Fruit fly (Drosophila melanogaster): ENCODE data around the gene Csas.
A peak's percentile ranks its signal among the peaks of the same experiment; 100 is the strongest.

The Csas gene

DNA sequence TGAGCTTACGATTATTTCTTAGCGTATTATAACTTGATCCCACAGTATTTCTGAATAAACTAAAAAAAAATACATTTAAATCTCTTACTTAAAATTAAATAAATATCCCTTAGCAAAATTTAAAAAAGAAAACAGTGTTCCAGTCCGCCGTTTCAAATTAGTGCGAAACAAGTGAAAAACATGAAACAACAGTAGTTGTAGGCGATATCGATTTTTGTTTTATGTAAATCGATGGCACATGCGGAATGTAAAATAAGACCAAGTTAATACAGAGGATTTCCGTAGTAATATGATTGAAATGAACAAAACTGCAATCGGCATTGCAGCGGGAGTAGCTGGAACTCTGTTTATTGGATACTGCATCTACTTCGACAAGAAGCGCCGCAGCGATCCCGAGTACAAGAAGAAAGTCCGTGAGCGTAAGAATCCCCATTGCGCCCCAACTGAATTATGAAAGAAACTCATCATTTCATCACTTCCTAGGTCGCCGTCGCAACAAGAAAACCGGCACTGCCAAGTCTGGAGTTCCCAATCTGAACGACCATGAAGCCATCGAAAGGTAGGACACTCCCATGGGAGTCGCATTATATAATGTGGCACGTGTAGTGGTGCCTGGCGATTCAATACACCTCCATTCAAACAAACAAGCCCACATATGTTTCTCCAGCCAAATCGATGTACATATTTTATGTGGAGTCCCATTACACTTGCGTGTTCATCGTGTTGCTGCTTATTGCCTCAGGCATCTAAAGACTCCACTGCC lies 12.3 kb upstream of the Csas start:
- TF ChIP-seq jim (GFP tag; optimal IDR thresholded peaks at IDR 0.05) (no peak), woc (GFP tag; optimal IDR thresholded peaks at IDR 0.05) (peak; percentile 56), fru (GFP tag; optimal IDR thresholded peaks at IDR 0.05) (peak; percentile 41), N (GFP tag; optimal IDR thresholded peaks at IDR 0.05) (no peak)

DNA sequence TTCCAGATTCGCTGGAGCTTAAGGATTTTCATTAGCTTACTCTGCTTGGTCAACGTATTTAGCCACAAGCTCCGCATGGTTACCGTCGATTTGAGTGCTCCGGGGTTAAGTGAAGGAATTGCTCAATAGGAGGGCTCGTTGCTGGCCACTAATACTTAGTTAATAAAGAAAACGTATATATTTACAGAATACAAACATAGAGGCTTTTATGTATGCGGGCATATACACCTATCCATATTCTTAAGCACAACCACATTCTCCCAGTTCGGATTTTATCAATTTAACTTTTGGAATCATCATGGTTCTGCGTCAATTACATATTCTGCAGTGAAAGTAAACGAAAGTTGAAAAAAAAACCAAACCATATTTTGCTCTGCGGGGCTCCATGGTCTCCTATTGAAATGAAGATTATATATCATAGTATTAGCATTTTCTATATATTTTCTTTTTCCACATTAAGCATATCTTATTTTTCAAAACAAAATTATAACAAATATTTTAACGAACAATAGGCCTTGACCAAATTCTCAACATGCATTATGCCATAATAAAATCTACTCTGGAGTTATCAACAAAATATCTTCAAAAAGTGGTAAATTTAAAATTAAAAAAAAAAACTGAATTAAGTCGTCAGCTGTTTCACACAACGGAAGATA lies 11.4 kb upstream of the Csas start, which contains the start of the genes Tom20 and Gabat:
TSS of gene Tom20 (plus strand) at position 564 of the 656 bp plus-strand sequence.
TSS of gene Gabat (minus strand) at position 606 of the 656 bp plus-strand sequence.
- TF ChIP-seq rgr (GFP tag; optimal IDR thresholded peaks at IDR 0.05): no peak
- TF ChIP-seq OdsH (GFP tag; optimal IDR thresholded peaks at IDR 0.05): no peak
- TF ChIP-seq ey (GFP tag; optimal IDR thresholded peaks at IDR 0.05): no peak
- TF ChIP-seq GATAd (GFP tag; optimal IDR thresholded peaks at IDR 0.05): no peak
- no peak for TF ChIP-seq N (GFP tag; optimal IDR thresholded peaks at IDR 0.05)
- TF ChIP-seq CrebA (GFP tag; optimal IDR thresholded peaks at IDR 0.05; ENCODE audit: borderline replicate concordance): no peak
- TF ChIP-seq Sp1 (GFP tag; optimal IDR thresholded peaks at IDR 0.05): no peak
- no peak for TF ChIP-seq Rel (GFP tag; optimal IDR thresholded peaks at IDR 0.05)
- no peak for TF ChIP-seq Rel (tag; optimal IDR thresholded peaks at IDR 0.05)

dm6 chr3L:19994015-19994414 lies 5.2 kb upstream of the Csas start:
- TF ChIP-seq br (GFP tag; optimal IDR thresholded peaks at IDR 0.05) (no peak), Vsx2 (GFP tag; optimal IDR thresholded peaks at IDR 0.05; ENCODE audit: partially characterized antibody) (no peak), Mio (GFP tag; optimal IDR thresholded peaks at IDR 0.05) (no peak), pan (optimal IDR thresholded peaks at IDR 0.05) (no peak), lola (GFP tag; optimal IDR thresholded peaks at IDR 0.05) (no peak), N (GFP tag; optimal IDR thresholded peaks at IDR 0.05) (no peak), GATAd (GFP tag; optimal IDR thresholded peaks at IDR 0.05) (no peak), sage (GFP tag; optimal IDR thresholded peaks at IDR 0.05) (no peak), foxo (GFP tag; optimal IDR thresholded peaks at IDR 0.05) (no peak), dsf (GFP tag; optimal IDR thresholded peaks at IDR 0.05; ENCODE audit: borderline replicate concordance) (no peak), psq (GFP tag; optimal IDR thresholded peaks at IDR 0.05) (no peak), jim (GFP tag; optimal IDR thresholded peaks at IDR 0.05) (no peak)

DNA sequence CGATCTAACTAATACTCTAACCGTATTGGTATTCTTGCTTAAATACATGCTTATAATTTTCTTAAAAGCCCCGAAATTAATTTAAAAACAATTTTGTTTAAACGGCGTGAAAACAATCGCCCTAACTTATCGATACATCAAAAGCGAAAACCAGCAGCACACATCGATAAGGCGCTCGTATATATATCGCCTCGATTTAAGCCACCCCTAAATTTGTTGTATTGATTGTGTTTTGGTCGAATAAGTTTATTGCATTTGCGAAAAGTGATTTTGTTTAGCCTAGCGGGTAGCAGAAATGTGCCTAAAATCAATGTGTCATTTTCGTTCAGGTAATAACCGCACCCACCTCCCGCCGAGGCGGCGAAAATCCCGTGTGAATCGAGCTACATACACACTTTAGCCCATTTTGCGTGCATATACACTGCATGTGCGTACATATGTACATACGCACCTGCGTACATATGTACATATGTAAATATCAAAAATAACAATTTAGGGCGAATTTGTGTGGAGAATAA lies 3.0 kb upstream of the Csas start, which contains the start of the genes CG7646 and Nca:
TSS of gene CG7646 (plus strand) at position 174 of the 518 bp plus-strand sequence.
TSS of gene Nca (plus strand) at position 174 of the 518 bp plus-strand sequence.
- TF ChIP-seq CG9705 (GFP tag; optimal IDR thresholded peaks at IDR 0.05) (peak; percentile 22), ey (GFP tag; optimal IDR thresholded peaks at IDR 0.05) (no peak), CrebA (GFP tag; optimal IDR thresholded peaks at IDR 0.05; ENCODE audit: borderline replicate concordance) (no peak), GATAd (GFP tag; optimal IDR thresholded peaks at IDR 0.05) (no peak), OdsH (GFP tag; optimal IDR thresholded peaks at IDR 0.05) (no peak), foxo (GFP tag; optimal IDR thresholded peaks at IDR 0.05) (no peak), HLH106 (tag; optimal IDR thresholded peaks at IDR 0.05) (no peak), jim (GFP tag; optimal IDR thresholded peaks at IDR 0.05) (no peak), lola (GFP tag; optimal IDR thresholded peaks at IDR 0.05) (no peak), N (GFP tag; optimal IDR thresholded peaks at IDR 0.05) (no peak), fru (GFP tag; optimal IDR thresholded peaks at IDR 0.05) (no peak), rgr (GFP tag; optimal IDR thresholded peaks at IDR 0.05) (no peak), Rel (GFP tag; optimal IDR thresholded peaks at IDR 0.05) (no peak), Rel (tag; optimal IDR thresholded peaks at IDR 0.05) (no peak), psq (GFP tag; optimal IDR thresholded peaks at IDR 0.05) (no peak), dmrt93B (GFP tag; optimal IDR thresholded peaks at IDR 0.05) (no peak), tai (GFP tag; optimal IDR thresholded peaks at IDR 0.05) (peak; percentile 5), sv (GFP tag; optimal IDR thresholded peaks at IDR 0.05) (no peak), Myc (optimal IDR thresholded peaks at IDR 0.05) (no peak), woc (GFP tag; optimal IDR thresholded peaks at IDR 0.05) (no peak), CG32264 (GFP tag; optimal IDR thresholded peaks at IDR 0.05) (no peak), Jra (GFP tag; optimal IDR thresholded peaks at IDR 0.05) (peak; percentile 46), dsf (GFP tag; optimal IDR thresholded peaks at IDR 0.05; ENCODE audit: borderline replicate concordance) (no peak), sage (GFP tag; optimal IDR thresholded peaks at IDR 0.05) (no peak), Hr83 (GFP tag; optimal IDR thresholded peaks at IDR 0.05; ENCODE audit: poor library complexity, severe bottlenecking) (peak; percentile 3), Dfd (GFP tag; optimal IDR thresholded peaks at IDR 0.05) (no peak), br (GFP tag; optimal IDR thresholded peaks at IDR 0.05) (no peak), Hnf4 (GFP tag; optimal IDR thresholded peaks at IDR 0.05) (no peak), dl (GFP tag; optimal IDR thresholded peaks at IDR 0.05; ENCODE audit: insufficient read depth in 1 of 2, partially characterized antibody in 2 of 2) (no peak), h (GFP tag; optimal IDR thresholded peaks at IDR 0.05) (peak; percentile 29), usp (GFP tag; optimal IDR thresholded peaks at IDR 0.05) (no peak), brk (GFP tag; optimal IDR thresholded peaks at IDR 0.05) (peak; percentile 30), Dif (GFP tag; optimal IDR thresholded peaks at IDR 0.05; ENCODE audit: partially characterized antibody) (no peak), Vsx2 (GFP tag; optimal IDR thresholded peaks at IDR 0.05; ENCODE audit: partially characterized antibody) (no peak), Hr78 (GFP tag; optimal IDR thresholded peaks at IDR 0.05) (no peak), Sp1 (GFP tag; optimal IDR thresholded peaks at IDR 0.05) (no peak)

Data from whole organism, wandering third instar larva.